Fruit fly (Drosophila melanogaster) whole organism: ENCODE data around the gene CG8301.

ENCODE experiments used
- CG8478 ChIP-seq: fragments of >200 bp; optimal IDR thresholded peaks from 2 replicates; lab custom pipeline; 2018; ENCODE audit warnings: inconsistent platforms
- Dll ChIP-seq: fragments of >200 bp; optimal IDR thresholded peaks from 2 replicates; lab custom pipeline; 2017
- EcR ChIP-seq, 2 experiments: fragments of >200 bp; optimal IDR thresholded peaks; 2 replicates each; lab custom pipeline; 2017; ENCODE audit warnings: missing biosample characterization in 2 of 2, missing genetic modification characterization in 2 of 2, missing genetic modification reagents in 2 of 2
- pan ChIP-seq: fragments of >200 bp; optimal IDR thresholded peaks from 2 replicates; lab custom pipeline; 2017
- psq ChIP-seq: fragments of >200 bp; optimal IDR thresholded peaks from 2 replicates; lab custom pipeline; 2017
- usp ChIP-seq: fragments of >200 bp; optimal IDR thresholded peaks from 2 replicates; lab custom pipeline; 2017; ENCODE audit warnings: missing biosample characterization, missing genetic modification characterization, mixed read lengths

Gene CG8301

dm6 chr3R:9608206-9608605 lies 27.1 kb downstream of the CG8301 start:
- no peak for TF ChIP-seq pan (lab: Kevin White, UChicago)
- no peak for TF ChIP-seq CG8478 (lab: Kevin White, UChicago)
- no peak for TF ChIP-seq Dll (lab: Kevin White, UChicago)
- TF ChIP-seq psq (lab: Kevin White, UChicago) = no peak
- no peak for TF ChIP-seq EcR (GFP tag; optimal IDR thresholded peaks at IDR 0.05; lab: Kevin White, UChicago)
- no peak for TF ChIP-seq usp (GFP tag; lab: Kevin White, UChicago)

- TF ChIP-seq EcR (GFP tag; optimal IDR thresholded peaks at IDR 0.05; lab: Kevin White, UChicago) (no peak), pan (lab: Kevin White, UChicago) (no peak), Dll (lab: Kevin White, UChicago) (no peak), psq (lab: Kevin White, UChicago) (no peak), CG8478 (lab: Kevin White, UChicago) (no peak), usp (GFP tag; lab: Kevin White, UChicago) (no peak)
Measured at dm6 chr3R:9612217-9612616, 31.1 kb downstream of the CG8301 start.

- no peak for TF ChIP-seq psq (lab: Kevin White, UChicago)
- TF ChIP-seq Dll (lab: Kevin White, UChicago) = no peak
- no peak for TF ChIP-seq EcR (GFP tag; optimal IDR thresholded peaks at IDR 0.05; lab: Kevin White, UChicago)
- no peak for TF ChIP-seq CG8478 (lab: Kevin White, UChicago)
- TF ChIP-seq pan (lab: Kevin White, UChicago) = no peak
- TF ChIP-seq usp (GFP tag; lab: Kevin White, UChicago) = no peak
Measured at dm6 chr3R:9613124-9613523, 32.0 kb downstream of the CG8301 start.

DNA sequence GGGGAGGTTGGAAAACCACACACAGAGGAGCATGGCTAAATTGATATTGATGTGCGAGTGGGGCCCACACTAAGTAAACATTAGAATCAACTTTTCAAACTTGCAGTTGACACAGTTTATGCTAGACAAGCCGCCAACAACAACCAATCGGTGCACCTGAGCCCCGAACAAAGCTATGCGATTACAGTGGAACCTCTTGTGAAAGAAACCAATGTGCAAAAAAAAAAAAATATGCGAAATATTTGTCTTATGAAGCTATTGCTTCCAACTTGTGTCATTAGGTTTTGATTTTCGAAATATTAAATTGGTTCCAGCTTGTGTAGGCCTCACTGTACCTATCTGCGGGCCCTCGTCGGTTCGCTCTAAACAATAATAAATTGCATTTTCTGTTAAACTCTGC lies 37.2 kb downstream of the CG8301 start:
- no peak for TF ChIP-seq usp (GFP tag; lab: Kevin White, UChicago)
- no peak for TF ChIP-seq psq (lab: Kevin White, UChicago)
- no peak for TF ChIP-seq CG8478 (lab: Kevin White, UChicago)
- TF ChIP-seq EcR (GFP tag; optimal IDR thresholded peaks at IDR 0.05; lab: Kevin White, UChicago) = no peak
- no peak for TF ChIP-seq Dll (lab: Kevin White, UChicago)
- TF ChIP-seq pan (lab: Kevin White, UChicago) = no peak

- TF ChIP-seq psq (lab: Kevin White, UChicago) = no peak
- TF ChIP-seq usp (GFP tag; lab: Kevin White, UChicago) = no peak
- no peak for TF ChIP-seq CG8478 (lab: Kevin White, UChicago)
- no peak for TF ChIP-seq pan (lab: Kevin White, UChicago)
- TF ChIP-seq EcR (GFP tag; optimal IDR thresholded peaks at IDR 0.05; lab: Kevin White, UChicago) = no peak
- no peak for TF ChIP-seq Dll (lab: Kevin White, UChicago)
Measured at dm6 chr3R:9620278-9620677, 39.2 kb downstream of the CG8301 start.

DNA sequence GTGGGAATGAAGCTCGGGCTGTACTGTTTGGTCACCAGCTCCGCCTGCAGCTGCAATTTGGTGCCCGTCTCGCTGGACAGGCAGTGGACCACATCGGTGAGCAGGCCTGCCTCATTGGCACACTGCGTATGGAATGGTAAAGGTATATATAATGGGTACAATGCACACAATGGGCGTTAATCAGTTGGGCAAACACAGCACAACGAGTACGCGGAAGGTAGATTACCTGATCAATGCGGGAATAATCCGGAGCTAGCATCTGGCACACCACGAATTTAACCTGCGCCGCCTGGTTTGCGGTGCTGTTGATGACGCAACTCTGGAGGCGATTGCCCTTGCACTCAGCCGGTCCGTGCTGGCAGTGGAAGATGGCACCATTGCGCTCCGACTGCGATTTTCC lies 44.3 kb downstream of the CG8301 start:
- TF ChIP-seq usp (GFP tag; lab: Kevin White, UChicago) (no peak), EcR (GFP tag; optimal IDR thresholded peaks at IDR 0.05; lab: Kevin White, UChicago) (no peak), CG8478 (lab: Kevin White, UChicago) (no peak), pan (lab: Kevin White, UChicago) (no peak), Dll (lab: Kevin White, UChicago) (no peak), psq (lab: Kevin White, UChicago) (no peak)

DNA sequence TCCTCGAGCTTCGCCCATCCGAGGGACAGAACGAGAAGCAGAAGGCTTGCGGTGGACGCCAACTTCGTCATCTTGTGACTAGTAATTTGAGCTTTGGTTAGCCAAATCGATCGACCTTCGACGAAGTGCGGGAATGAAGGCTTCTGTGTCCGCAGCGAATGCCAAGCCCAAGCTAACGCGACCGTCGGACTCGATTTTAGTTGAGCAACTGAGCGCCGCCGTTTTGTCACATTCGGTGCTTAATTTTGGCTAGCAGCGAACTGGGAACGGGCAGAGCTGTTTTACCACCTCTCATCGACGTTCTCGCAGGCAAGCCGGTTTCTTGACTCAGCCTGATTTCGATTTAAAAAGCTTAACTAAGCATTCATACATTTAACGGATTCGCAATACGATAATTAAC lies 45.2 kb downstream of the CG8301 start:
- TF ChIP-seq usp (GFP tag; lab: Kevin White, UChicago) (no peak), EcR (GFP tag; optimal IDR thresholded peaks at IDR 0.05; lab: Kevin White, UChicago) (no peak), psq (lab: Kevin White, UChicago) (no peak), Dll (lab: Kevin White, UChicago) (no peak), pan (lab: Kevin White, UChicago) (no peak), CG8478 (lab: Kevin White, UChicago) (no peak)

- TF ChIP-seq usp (GFP tag; lab: Kevin White, UChicago) (no peak), EcR (GFP tag; optimal IDR thresholded peaks at IDR 0.05; lab: Kevin White, UChicago) (no peak), Dll (lab: Kevin White, UChicago) (no peak), pan (lab: Kevin White, UChicago) (no peak), psq (lab: Kevin White, UChicago) (no peak), CG8478 (lab: Kevin White, UChicago) (no peak)
Measured at dm6 chr3R:9626880-9627401, 45.8 kb downstream of the CG8301 start, which contains the start of the genes CG9427 and CG8319. Gene CG9427, minus strand, starts transcription at chr3R:9626930. Gene CG8319, plus strand, starts transcription at chr3R:9627321.

DNA sequence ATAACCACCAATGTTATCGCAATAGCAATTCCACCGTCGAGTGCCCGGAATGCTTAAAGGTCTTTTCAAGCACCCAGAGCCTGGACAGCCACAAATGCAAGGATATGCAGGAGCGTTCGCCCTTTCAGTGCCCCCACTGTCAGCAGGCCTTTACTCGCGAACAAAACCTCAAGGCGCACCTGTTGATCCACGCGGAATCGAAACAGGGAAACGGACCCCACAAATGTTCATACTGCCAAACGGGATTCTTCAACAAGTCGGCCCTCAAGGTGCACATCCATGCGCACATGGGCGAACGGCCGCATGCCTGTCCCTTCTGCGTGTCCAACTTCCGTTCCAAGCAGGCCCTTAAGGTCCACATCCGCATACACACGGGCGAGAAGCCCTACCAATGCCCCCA lies 46.9 kb downstream of the CG8301 start:
- TF ChIP-seq CG8478 (lab: Kevin White, UChicago) (no peak), EcR (GFP tag; optimal IDR thresholded peaks at IDR 0.05; lab: Kevin White, UChicago) (no peak), usp (GFP tag; lab: Kevin White, UChicago) (no peak), psq (lab: Kevin White, UChicago) (no peak), pan (lab: Kevin White, UChicago) (no peak), Dll (lab: Kevin White, UChicago) (no peak)

- no peak for TF ChIP-seq Dll (lab: Kevin White, UChicago)
- TF ChIP-seq EcR (GFP tag; optimal IDR thresholded peaks at IDR 0.05; lab: Kevin White, UChicago) = no peak
- TF ChIP-seq usp (GFP tag; lab: Kevin White, UChicago) = no peak
- no peak for TF ChIP-seq pan (lab: Kevin White, UChicago)
- no peak for TF ChIP-seq CG8478 (lab: Kevin White, UChicago)
- TF ChIP-seq psq (lab: Kevin White, UChicago) = no peak
Measured at dm6 chr3R:9628607-9629006, 47.5 kb downstream of the CG8301 start.

DNA sequence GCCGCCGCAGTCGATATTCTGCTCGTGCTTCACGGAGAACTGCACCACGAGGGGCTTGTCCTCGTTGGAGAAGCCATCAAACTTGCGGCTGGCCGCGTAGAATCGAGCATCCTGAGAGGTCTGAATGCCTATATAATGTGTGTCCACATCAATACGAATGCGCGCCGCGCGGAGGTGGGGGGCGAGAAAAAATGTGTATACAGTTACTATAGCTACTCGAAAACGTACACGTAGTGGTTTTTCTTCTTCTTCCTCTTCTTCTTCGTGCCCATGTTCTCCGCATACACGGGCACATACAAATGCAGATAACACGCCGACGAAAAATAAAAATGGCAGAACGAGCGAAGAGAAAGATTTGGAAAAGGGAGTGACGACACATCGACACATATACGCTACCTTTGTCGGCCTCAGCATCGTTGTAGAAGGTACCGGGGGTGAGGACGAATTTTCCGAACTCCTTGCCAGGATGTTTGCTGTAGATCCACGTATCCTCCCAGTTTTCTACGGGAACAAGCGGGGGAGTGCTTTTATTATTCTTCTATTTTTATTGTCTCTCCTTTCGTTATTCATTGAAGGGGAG lies 49.0 kb downstream of the CG8301 start:
- no peak for TF ChIP-seq Dll (lab: Kevin White, UChicago)
- TF ChIP-seq psq (lab: Kevin White, UChicago) = no peak
- TF ChIP-seq usp (GFP tag; lab: Kevin White, UChicago) = no peak
- TF ChIP-seq CG8478 (lab: Kevin White, UChicago) = no peak
- no peak for TF ChIP-seq pan (lab: Kevin White, UChicago)
- TF ChIP-seq EcR (GFP tag; optimal IDR thresholded peaks at IDR 0.05; lab: Kevin White, UChicago) = no peak
